Fruit fly (Drosophila melanogaster) whole organism, embryonic: ENCODE measurements around the gene CG13239.

Source experiments
- CG10209 ChIP-seq: fragments of 200-800 bp; sonication (Bioruptor generic); optimal IDR thresholded peaks from 3 replicates; lab custom pipeline; 2017; ENCODE audit warnings: missing biosample characterization, mild to moderate bottlenecking, missing genetic modification characterization, missing genetic modification reagents
- CG10543 ChIP-seq: fragments of 200-800 bp; sonication (Bioruptor generic); optimal IDR thresholded peaks from 3 replicates; lab custom pipeline; 2017; ENCODE audit warnings: missing biosample characterization, mild to moderate bottlenecking, missing genetic modification characterization, moderate library complexity
- CG1233 ChIP-seq: fragments of 200-800 bp; sonication (Bioruptor generic); optimal IDR thresholded peaks from 4 replicates; lab custom pipeline; 2018; ENCODE audit warnings: missing biosample characterization, mild to moderate bottlenecking, missing genetic modification characterization
- CG12769 ChIP-seq: fragments of 200-800 bp; sonication (Bioruptor generic); optimal IDR thresholded peaks from 2 replicates; lab custom pipeline; 2019; ENCODE audit warnings: missing biosample characterization, mild to moderate bottlenecking, missing genetic modification characterization, moderate library complexity
- CG14710 ChIP-seq: fragments of 200-800 bp; sonication (Bioruptor generic); optimal IDR thresholded peaks from 3 replicates; lab custom pipeline; 2019; ENCODE audit warnings: missing biosample characterization, mild to moderate bottlenecking, missing genetic modification characterization, moderate library complexity
- CG14860 ChIP-seq: fragments of 200-800 bp; sonication (Bioruptor generic); IDR thresholded peaks from 3 replicates; pipeline ENCODE4 v1.3.6; 2022; ENCODE audit warnings: missing biosample characterization, missing genetic modification characterization; ENCODE audit not compliant: partially characterized antibody
- CG1647 ChIP-seq: fragments of 200-800 bp; sonication (Bioruptor generic); optimal IDR thresholded peaks from 3 replicates; lab custom pipeline; 2016; ENCODE audit warnings: missing biosample characterization, missing genetic modification characterization
- CG17328 ChIP-seq: fragments of 200-800 bp; sonication (Bioruptor generic); IDR thresholded peaks from 2 replicates; pipeline ENCODE4 v1.3.6; 2022; ENCODE audit warnings: missing biosample characterization, missing genetic modification characterization
- CG1792 ChIP-seq: fragments of 200-800 bp; sonication (Bioruptor generic); optimal IDR thresholded peaks from 2 replicates; lab custom pipeline; 2016; ENCODE audit warnings: missing biosample characterization, missing genetic modification characterization
- CG31388 ChIP-seq: fragments of 200-800 bp; sonication (Bioruptor generic); optimal IDR thresholded peaks from 2 replicates; lab custom pipeline; 2016; ENCODE audit warnings: missing biosample characterization, missing genetic modification characterization
- CG3163 ChIP-seq: fragments of 200-800 bp; sonication (Bioruptor generic); optimal IDR thresholded peaks from 3 replicates; lab custom pipeline; 2016; ENCODE audit warnings: missing biosample characterization, missing genetic modification characterization
- CG33213 ChIP-seq: fragments of 200-800 bp; sonication (Bioruptor generic); optimal IDR thresholded peaks from 3 replicates; lab custom pipeline; 2016; ENCODE audit warnings: missing biosample characterization, missing genetic modification characterization
- CG34224 ChIP-seq: fragments of 200-800 bp; sonication (Bioruptor generic); IDR thresholded peaks from 3 replicates; pipeline ENCODE4 v1.3.6; 2022; ENCODE audit warnings: missing biosample characterization, missing genetic modification characterization; ENCODE audit not compliant: partially characterized antibody
- CG3726 ChIP-seq: fragments of 200-800 bp; sonication (Bioruptor generic); IDR thresholded peaks from 3 replicates; pipeline ENCODE4, ENCODE4 v1.3.6; 2022; ENCODE audit warnings: missing biosample characterization, missing genetic modification characterization
- CG4617 ChIP-seq: fragments of 200-800 bp; sonication (Bioruptor generic); optimal IDR thresholded peaks from 3 replicates; lab custom pipeline; 2016; ENCODE audit warnings: missing biosample characterization, missing genetic modification characterization, borderline replicate concordance
- CG6654 ChIP-seq: fragments of 200-800 bp; sonication (Bioruptor generic); optimal IDR thresholded peaks from 2 replicates; lab custom pipeline; 2017; ENCODE audit warnings: missing biosample characterization, mild to moderate bottlenecking, missing genetic modification characterization
- CG7928 ChIP-seq: fragments of 200-800 bp; sonication (Bioruptor generic); optimal IDR thresholded peaks from 2 replicates; lab custom pipeline; 2017; ENCODE audit warnings: missing biosample characterization, mild to moderate bottlenecking, missing genetic modification characterization
- Dbx ChIP-seq: fragments of 200-800 bp; sonication (Bioruptor generic); IDR thresholded peaks from 3 replicates; pipeline ENCODE4 v1.3.6; 2022; ENCODE audit warnings: missing biosample characterization, missing genetic modification characterization
- Drgx ChIP-seq: fragments of 200-800 bp; sonication (Bioruptor generic); IDR thresholded peaks from 2 replicates; pipeline ENCODE4 v1.3.6; 2022; ENCODE audit warnings: missing biosample characterization, missing genetic modification characterization
- Eip74EF ChIP-seq, 2 experiments: fragments of 200-800 bp in 1 of 2; fragments of >200 bp in 1 of 2; sonication (Bioruptor generic) in 1 of 2; optimal IDR thresholded peaks; 2 replicates each; lab custom pipeline; 2017 to 2019; ENCODE audit warnings: missing biosample characterization in 2 of 2, missing genetic modification characterization in 2 of 2, mild to moderate bottlenecking in 1 of 2, moderate library complexity in 1 of 2
- Fer1 ChIP-seq: fragments of 200-800 bp; sonication (Bioruptor generic); optimal IDR thresholded peaks from 2 replicates; lab custom pipeline; 2017; ENCODE audit warnings: missing biosample characterization, mild to moderate bottlenecking, missing genetic modification characterization
- Fer2 ChIP-seq: fragments of 200-800 bp; sonication (Bioruptor generic); optimal IDR thresholded peaks from 2 replicates; lab custom pipeline; 2018; ENCODE audit warnings: missing biosample characterization, mild to moderate bottlenecking, missing genetic modification characterization, moderate library complexity
- Gug ChIP-seq: fragments of 200-800 bp; sonication (Bioruptor generic); IDR thresholded peaks from 4 replicates; pipeline ENCODE4 v1.3.6; 2022; ENCODE audit warnings: missing biosample characterization, missing genetic modification characterization
- Hmx ChIP-seq: fragments of 200-800 bp; sonication (Bioruptor generic); optimal IDR thresholded peaks from 2 replicates; lab custom pipeline; 2016; ENCODE audit warnings: missing biosample characterization, missing genetic modification characterization
- Kr ChIP-seq: fragments of 200-800 bp; sonication (Bioruptor generic); optimal IDR thresholded peaks from 2 replicates; lab custom pipeline; 2017; ENCODE audit warnings: missing biosample characterization, mild to moderate bottlenecking, missing genetic modification characterization
- Oaz ChIP-seq: fragments of 200-800 bp; sonication (Bioruptor generic); IDR thresholded peaks from 2 replicates; pipeline ENCODE4 v1.3.6; 2022; ENCODE audit warnings: missing biosample characterization, missing genetic modification characterization
- PHDP ChIP-seq: fragments of 200-800 bp; sonication (Bioruptor generic); optimal IDR thresholded peaks from 3 replicates; lab custom pipeline; 2018; ENCODE audit warnings: missing biosample characterization, mild to moderate bottlenecking, missing genetic modification characterization, moderate library complexity
- Side ChIP-seq: fragments of 200-800 bp; sonication (Bioruptor generic); optimal IDR thresholded peaks from 2 replicates; lab custom pipeline; 2016; ENCODE audit warnings: missing biosample characterization, missing genetic modification characterization
- Sox100B ChIP-seq: fragments of 200-800 bp; sonication (Bioruptor generic); optimal IDR thresholded peaks from 3 replicates; lab custom pipeline; 2018; ENCODE audit warnings: missing biosample characterization, mild to moderate bottlenecking, missing genetic modification characterization
- TFAM ChIP-seq: fragments of 200-800 bp; sonication (Bioruptor generic); optimal IDR thresholded peaks from 2 replicates; lab custom pipeline; 2017; ENCODE audit warnings: missing biosample characterization, missing genetic modification characterization, inconsistent platforms
- Trl ChIP-seq, 3 experiments: fragments of >200 bp in 2 of 3; fragments of 200-800 bp in 1 of 3; sonication (Bioruptor generic) in 1 of 3; optimal IDR thresholded peaks; 2 replicates in 1 of 3; 3 replicates in 2 of 3; lab custom pipeline; 2016 to 2017; ENCODE audit warnings: missing biosample characterization in 1 of 3, missing genetic modification characterization in 1 of 3
- chif ChIP-seq, 2 experiments: fragments of 200-800 bp; sonication (Bioruptor generic); optimal IDR thresholded peaks; 3 replicates each; lab custom pipeline; 2016; ENCODE audit warnings: missing biosample characterization in 2 of 2, missing genetic modification characterization in 2 of 2
- chm ChIP-seq: fragments of 200-800 bp; sonication (Bioruptor generic); IDR thresholded peaks from 2 replicates; pipeline ENCODE4 v1.3.6; 2022; ENCODE audit warnings: missing biosample characterization, missing genetic modification characterization
- fd64A ChIP-seq: fragments of 200-800 bp; sonication (Bioruptor generic); optimal IDR thresholded peaks from 3 replicates; lab custom pipeline; 2018; ENCODE audit warnings: missing biosample characterization, mild to moderate bottlenecking, missing genetic modification characterization
- gce ChIP-seq: fragments of 200-800 bp; sonication (Bioruptor generic); IDR thresholded peaks from 3 replicates; pipeline ENCODE4 v1.3.6; 2022; ENCODE audit warnings: missing biosample characterization, missing genetic modification characterization
- gcm ChIP-seq: fragments of 200-800 bp; sonication (Bioruptor generic); optimal IDR thresholded peaks from 2 replicates; lab custom pipeline; 2019; ENCODE audit warnings: missing biosample characterization, mild to moderate bottlenecking, missing genetic modification characterization, moderate library complexity
- gsb ChIP-seq: fragments of 200-800 bp; sonication (Bioruptor generic); IDR thresholded peaks from 2 replicates; pipeline ENCODE4 v1.3.6; 2022; ENCODE audit warnings: missing biosample characterization, missing genetic modification characterization
- kni ChIP-seq: fragments of 200-800 bp; sonication (Bioruptor generic); optimal IDR thresholded peaks from 3 replicates; lab custom pipeline; 2017; ENCODE audit warnings: mild to moderate bottlenecking, missing biosample characterization, missing genetic modification reagents, missing genetic modification characterization
- lola ChIP-seq, 3 experiments: fragments of >200 bp in 2 of 3; fragments of 200-800 bp in 1 of 3; sonication (Bioruptor generic) in 1 of 3; optimal IDR thresholded peaks; 2 replicates each; lab custom pipeline; 2017 to 2019; ENCODE audit warnings: missing biosample characterization in 3 of 3, missing genetic modification characterization in 3 of 3, mild to moderate bottlenecking in 1 of 3, moderate library complexity in 1 of 3
- nau ChIP-seq: fragments of 200-800 bp; sonication (Bioruptor generic); optimal IDR thresholded peaks from 3 replicates; lab custom pipeline; 2017; ENCODE audit warnings: missing biosample characterization, mild to moderate bottlenecking, missing genetic modification characterization, missing genetic modification reagents
- nerfin-2 ChIP-seq: fragments of 200-800 bp; sonication (Bioruptor generic); IDR thresholded peaks from 2 replicates; pipeline ENCODE4 v1.3.6; 2022; ENCODE audit warnings: missing biosample characterization, missing genetic modification characterization; ENCODE audit not compliant: partially characterized antibody
- oc ChIP-seq: fragments of 200-800 bp; sonication (Bioruptor generic); optimal IDR thresholded peaks from 2 replicates; lab custom pipeline; 2018; ENCODE audit warnings: missing biosample characterization, mild to moderate bottlenecking, missing genetic modification characterization, moderate library complexity
- pros ChIP-seq: fragments of 200-800 bp; sonication (Bioruptor generic); optimal IDR thresholded peaks from 3 replicates; lab custom pipeline; 2019; ENCODE audit warnings: missing biosample characterization, mild to moderate bottlenecking, missing genetic modification characterization, moderate library complexity
- repo ChIP-seq: fragments of 200-800 bp; sonication (Bioruptor generic); optimal IDR thresholded peaks from 2 replicates; lab custom pipeline; 2016; ENCODE audit warnings: missing biosample characterization, missing genetic modification characterization
- stc ChIP-seq: fragments of 200-800 bp; sonication (Bioruptor generic); IDR thresholded peaks from 2 replicates; pipeline ENCODE4 v1.3.6; 2022; ENCODE audit warnings: missing biosample characterization, missing genetic modification characterization
- stwl ChIP-seq: fragments of 200-800 bp; sonication (Bioruptor generic); optimal IDR thresholded peaks from 3 replicates; lab custom pipeline; 2018; ENCODE audit warnings: missing biosample characterization, mild to moderate bottlenecking, missing genetic modification characterization, moderate library complexity
- ttk ChIP-seq: fragments of 200-800 bp; sonication (Bioruptor generic); IDR thresholded peaks from 2 replicates; pipeline ENCODE4 v2.1.2; 2022; ENCODE audit warnings: missing biosample characterization, missing genetic modification characterization
- zfh1 ChIP-seq: fragments of 200-800 bp; sonication (Bioruptor generic); IDR thresholded peaks from 3 replicates; pipeline ENCODE4 v1.3.6; 2022; ENCODE audit warnings: missing biosample characterization, missing genetic modification characterization
- zfh2 ChIP-seq: fragments of 200-800 bp; sonication (Bioruptor generic); optimal IDR thresholded peaks from 2 replicates; lab custom pipeline; 2016; ENCODE audit warnings: missing biosample characterization, missing genetic modification characterization

The CG13239 gene

DNA sequence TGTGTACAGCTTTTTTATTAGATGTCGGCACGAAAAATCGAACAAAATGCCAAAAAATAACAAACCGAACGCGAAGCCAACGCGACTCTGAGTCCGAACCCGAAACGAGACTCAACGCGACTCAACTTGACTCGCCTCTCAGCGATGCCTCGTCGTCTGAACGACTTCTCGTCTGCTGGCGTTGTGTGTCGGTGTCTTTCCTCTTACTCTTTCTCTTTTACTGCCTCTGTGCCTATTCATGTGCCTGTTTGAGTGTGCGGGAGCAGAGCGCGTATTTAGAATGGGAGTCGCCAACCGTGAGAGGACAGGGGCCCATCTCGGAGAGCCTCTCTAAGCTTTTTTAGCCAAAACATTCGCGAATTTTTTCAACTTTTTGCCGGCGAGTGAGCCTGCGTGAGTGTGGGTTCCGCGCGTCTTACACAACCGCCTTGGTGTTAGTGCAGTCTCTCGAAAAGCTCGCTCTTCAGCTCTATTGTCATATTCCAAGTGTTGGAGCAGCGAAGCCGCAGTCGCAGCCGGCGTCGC lies 35.9 kb upstream of the CG13239 start (continued):
- TF ChIP-seq gsb (no peak), stc (GFP tag; lab: Robert Waterston, UW) (no peak; the same call in 1 of the 2 replicates), chif (GFP tag; optimal IDR thresholded peaks at IDR 0.05; lab: Kevin White, UChicago) (no peak), gcm (GFP tag; lab: Kevin White, UChicago) (no peak), Hmx (GFP tag; lab: Kevin White, UChicago) (no peak), TFAM (GFP tag; lab: Kevin White, UChicago) (no peak), Gug (GFP tag; lab: Robert Waterston, UW) (no peak), Dbx (GFP tag; lab: Robert Waterston, UW) (peak; percentile 67; the same call in 2 of the 3 replicates), Oaz (GFP tag; lab: Robert Waterston, UW) (no peak), CG34224 (GFP tag; lab: Robert Waterston, UW) (peak; percentile 63; the same call in 1 of the 3 replicates), CG1233 (GFP tag; lab: Kevin White, UChicago) (no peak), CG12769 (tag; lab: Kevin White, UChicago) (peak; percentile 42), Drgx (peak; percentile 71; the same call in 1 of the 2 replicates), ttk (GFP tag; lab: Robert Waterston, UW) (no peak), zfh2 (GFP tag; lab: Kevin White, UChicago) (no peak), Eip74EF (GFP tag; optimal IDR thresholded peaks at IDR 0.05; lab: Kevin White, UChicago) (no peak), CG1647 (GFP tag; lab: Kevin White, UChicago) (no peak), PHDP (tag; lab: Kevin White, UChicago) (no peak), CG3726 (GFP tag; lab: Robert Waterston, UW) (no peak), CG1792 (no peak), stwl (tag; lab: Kevin White, UChicago) (no peak), Kr (no peak), lola (GFP tag; optimal IDR thresholded peaks at IDR 0.05; lab: Kevin White, UChicago) (no peak), chm (no peak), zfh1 (GFP tag; lab: Robert Waterston, UW) (no peak), pros (GFP tag; lab: Kevin White, UChicago) (no peak), nerfin-2 (GFP tag; lab: Robert Waterston, UW) (no peak), Sox100B (no peak), Fer1 (GFP tag; lab: Kevin White, UChicago) (no peak), CG10543 (GFP tag; lab: Kevin White, UChicago) (peak; percentile 69), CG3163 (GFP tag; lab: Kevin White, UChicago) (peak; percentile 83), CG33213 (no peak), CG14710 (tag; lab: Kevin White, UChicago) (no peak), gce (GFP tag; lab: Robert Waterston, UW) (no peak), CG17328 (GFP tag; lab: Robert Waterston, UW) (no peak), CG10209 (GFP tag; lab: Kevin White, UChicago) (no peak), fd64A (GFP tag; lab: Kevin White, UChicago) (no peak), CG14860 (GFP tag; lab: Robert Waterston, UW) (no peak), CG4617 (GFP tag; lab: Kevin White, UChicago) (no peak), Trl (optimal IDR thresholded peaks at IDR 0.05; lab: Kevin White, UChicago) (peak; percentile 85 to 99), Trl (GFP tag; optimal IDR thresholded peaks at IDR 0.05; lab: Kevin White, UChicago) (no peak), Fer2 (tag; lab: Kevin White, UChicago) (no peak), kni (GFP tag; lab: Kevin White, UChicago) (no peak), CG6654 (GFP tag; lab: Kevin White, UChicago) (no peak), CG7928 (no peak), repo (no peak), nau (GFP tag; lab: Kevin White, UChicago) (peak; percentile 32), oc (tag; lab: Kevin White, UChicago) (no peak), CG31388 (GFP tag; lab: Kevin White, UChicago) (no peak), Side (GFP tag; lab: Kevin White, UChicago) (no peak)
